Fruit fly (Drosophila melanogaster) whole organism, embryonic: ENCODE measurements around the gene galectin.

Experiments
- Bgb ChIP-seq: fragments of 200-800 bp; sonication (Bioruptor generic); IDR thresholded peaks from 2 replicates; pipeline ENCODE4 v1.3.6; 2022; ENCODE audit warnings: missing biosample characterization, missing genetic modification characterization; ENCODE audit not compliant: partially characterized antibody
- CG10147 ChIP-seq: fragments of 200-800 bp; sonication (Bioruptor generic); optimal IDR thresholded peaks from 2 replicates; lab custom pipeline; 2019; ENCODE audit warnings: missing biosample characterization, mild to moderate bottlenecking, missing genetic modification characterization, moderate library complexity
- CG10366 ChIP-seq: fragments of 200-800 bp; sonication (Bioruptor generic); IDR thresholded peaks from 2 replicates; pipeline ENCODE4 v1.3.6; 2022; ENCODE audit warnings: missing biosample characterization, missing genetic modification characterization
- CG10431 ChIP-seq: fragments of 200-800 bp; sonication (Bioruptor generic); optimal IDR thresholded peaks from 3 replicates; lab custom pipeline; 2018; ENCODE audit warnings: missing biosample characterization, mild to moderate bottlenecking, missing genetic modification characterization
- CG10654 ChIP-seq: fragments of 200-800 bp; sonication (Bioruptor generic); optimal IDR thresholded peaks from 2 replicates; lab custom pipeline; 2016; ENCODE audit warnings: missing biosample characterization, missing genetic modification characterization
- CG11085 ChIP-seq: fragments of 200-800 bp; sonication (Bioruptor generic); IDR thresholded peaks from 2 replicates; pipeline ENCODE4 v1.3.6; 2022; ENCODE audit warnings: missing biosample characterization, missing genetic modification characterization
- CG11247 ChIP-seq: fragments of 200-800 bp; sonication (Bioruptor generic); IDR thresholded peaks from 2 replicates; pipeline ENCODE4 v1.3.6; 2022; ENCODE audit warnings: missing biosample characterization, missing genetic modification characterization
- CG2889 ChIP-seq: fragments of 200-800 bp; sonication (Bioruptor generic); IDR thresholded peaks from 3 replicates; pipeline ENCODE4 v1.3.6; 2022; ENCODE audit warnings: missing biosample characterization, missing genetic modification characterization
- CG31441 ChIP-seq: fragments of 200-800 bp; sonication (Bioruptor generic); IDR thresholded peaks from 2 replicates; pipeline ENCODE4 v1.3.6; 2022; ENCODE audit warnings: missing biosample characterization, missing genetic modification characterization
- CG6175 ChIP-seq: fragments of 200-800 bp; sonication (Bioruptor generic); IDR thresholded peaks from 3 replicates; pipeline ENCODE4 v1.3.6; 2022; ENCODE audit warnings: missing biosample characterization, missing genetic modification characterization
- CG7271 ChIP-seq: fragments of 200-800 bp; sonication (Bioruptor generic); optimal IDR thresholded peaks from 2 replicates; lab custom pipeline; 2018; ENCODE audit warnings: missing biosample characterization, mild to moderate bottlenecking, missing genetic modification characterization, moderate library complexity
- CG7839 ChIP-seq: fragments of 200-800 bp; sonication (Bioruptor generic); optimal IDR thresholded peaks from 3 replicates; lab custom pipeline; 2018; ENCODE audit warnings: missing biosample characterization, mild to moderate bottlenecking, missing genetic modification characterization, moderate library complexity
- CoRest ChIP-seq: fragments of 200-800 bp; sonication (Bioruptor generic); optimal IDR thresholded peaks from 3 replicates; lab custom pipeline; 2018; ENCODE audit warnings: missing biosample characterization, mild to moderate bottlenecking, missing genetic modification characterization, moderate library complexity
- Doc3 ChIP-seq: fragments of 200-800 bp; sonication (Bioruptor generic); IDR thresholded peaks from 3 replicates; pipeline ENCODE4 v1.3.6; 2022; ENCODE audit warnings: missing biosample characterization, missing genetic modification characterization; ENCODE audit not compliant: partially characterized antibody
- Ets97D ChIP-seq: fragments of 200-800 bp; sonication (Bioruptor generic); optimal IDR thresholded peaks from 3 replicates; lab custom pipeline; 2016; ENCODE audit warnings: missing biosample characterization, missing genetic modification characterization
- Fer2 ChIP-seq: fragments of 200-800 bp; sonication (Bioruptor generic); optimal IDR thresholded peaks from 2 replicates; lab custom pipeline; 2018; ENCODE audit warnings: missing biosample characterization, mild to moderate bottlenecking, missing genetic modification characterization, moderate library complexity
- GATAe ChIP-seq: fragments of 200-800 bp; sonication (Bioruptor generic); conservative IDR thresholded peaks from 2 replicates; pipeline ENCODE4 v1.3.6; 2022; ENCODE audit warnings: missing biosample characterization, missing genetic modification characterization
- HLH54F ChIP-seq: fragments of 200-800 bp; sonication (Bioruptor generic); optimal IDR thresholded peaks from 3 replicates; lab custom pipeline; 2016; ENCODE audit warnings: missing biosample characterization, missing genetic modification characterization
- HmgD ChIP-seq: fragments of 200-800 bp; sonication (Bioruptor generic); optimal IDR thresholded peaks from 3 replicates; lab custom pipeline; 2016; ENCODE audit warnings: missing biosample characterization, missing genetic modification characterization
- Hmx ChIP-seq: fragments of 200-800 bp; sonication (Bioruptor generic); optimal IDR thresholded peaks from 2 replicates; lab custom pipeline; 2016; ENCODE audit warnings: missing biosample characterization, missing genetic modification characterization
- Hr3 ChIP-seq: fragments of 200-800 bp; sonication (Bioruptor generic); optimal IDR thresholded peaks from 3 replicates; lab custom pipeline; 2016; ENCODE audit warnings: missing biosample characterization, missing genetic modification characterization
- Kr ChIP-seq: fragments of 200-800 bp; sonication (Bioruptor generic); optimal IDR thresholded peaks from 2 replicates; lab custom pipeline; 2017; ENCODE audit warnings: missing biosample characterization, mild to moderate bottlenecking, missing genetic modification characterization
- Max ChIP-seq: fragments of 200-800 bp; sonication (Bioruptor generic); optimal IDR thresholded peaks from 2 replicates; lab custom pipeline; 2016; ENCODE audit warnings: missing biosample characterization, mild to moderate bottlenecking, missing genetic modification characterization
- Med ChIP-seq: fragments of 200-800 bp; sonication (Bioruptor generic); peaks from one replicate; lab custom pipeline; 2016; ENCODE audit warnings: missing biosample characterization, missing genetic modification characterization, mild to moderate bottlenecking, inconsistent platforms, moderate library complexity
- Meics ChIP-seq: fragments of 200-800 bp; sonication (Bioruptor generic); optimal IDR thresholded peaks from 2 replicates; lab custom pipeline; 2017; ENCODE audit warnings: missing biosample characterization, mild to moderate bottlenecking, missing genetic modification characterization
- Nf-YC ChIP-seq: fragments of 200-800 bp; optimal IDR thresholded peaks from 3 replicates; lab custom pipeline; 2019; ENCODE audit warnings: missing biosample characterization, mild to moderate bottlenecking, missing genetic modification characterization, moderate library complexity
- Ptx1 ChIP-seq: fragments of 200-800 bp; sonication (Bioruptor generic); IDR thresholded peaks from 2 replicates; pipeline ENCODE4 v1.3.6; 2022; ENCODE audit warnings: missing biosample characterization, missing genetic modification characterization
- Spps ChIP-seq: fragments of 200-800 bp; sonication (Bioruptor generic); optimal IDR thresholded peaks from 2 replicates; lab custom pipeline; 2018; ENCODE audit warnings: missing biosample characterization, mild to moderate bottlenecking, missing genetic modification characterization
- ap ChIP-seq: fragments of 200-800 bp; sonication (Bioruptor generic); IDR thresholded peaks from 2 replicates; pipeline ENCODE4 v1.3.6; 2022; ENCODE audit warnings: missing biosample characterization, missing genetic modification characterization
- bowl ChIP-seq: fragments of 200-800 bp; sonication (Bioruptor generic); IDR thresholded peaks from 2 replicates; pipeline ENCODE4 v1.3.6; 2022; ENCODE audit warnings: missing biosample characterization, missing genetic modification characterization
- caup ChIP-seq: fragments of 200-800 bp; sonication (Bioruptor generic); optimal IDR thresholded peaks from 3 replicates; lab custom pipeline; 2017; ENCODE audit warnings: missing biosample characterization, mild to moderate bottlenecking, missing genetic modification characterization, moderate library complexity; ENCODE audit not compliant: severe bottlenecking
- esg ChIP-seq: fragments of 200-800 bp; sonication (Bioruptor generic); conservative IDR thresholded peaks from 2 replicates; pipeline ENCODE4 v1.3.6; 2022; ENCODE audit warnings: missing biosample characterization, missing genetic modification characterization
- fd64A ChIP-seq: fragments of 200-800 bp; sonication (Bioruptor generic); optimal IDR thresholded peaks from 3 replicates; lab custom pipeline; 2018; ENCODE audit warnings: missing biosample characterization, mild to moderate bottlenecking, missing genetic modification characterization
- fu2 ChIP-seq: fragments of 200-800 bp; sonication (Bioruptor generic); optimal IDR thresholded peaks from 2 replicates; lab custom pipeline; 2016; ENCODE audit warnings: missing biosample characterization, missing genetic modification characterization
- grn ChIP-seq: fragments of 200-800 bp; sonication (Bioruptor generic); optimal IDR thresholded peaks from 3 replicates; lab custom pipeline; 2017; ENCODE audit warnings: missing biosample characterization, missing genetic modification characterization
- h ChIP-seq: fragments of >200 bp; optimal IDR thresholded peaks from 2 replicates; lab custom pipeline; 2017
- kah ChIP-seq: fragments of 200-800 bp; sonication (Bioruptor generic); optimal IDR thresholded peaks from 2 replicates; lab custom pipeline; 2018; ENCODE audit warnings: missing biosample characterization, mild to moderate bottlenecking, missing genetic modification characterization
- lbe ChIP-seq: fragments of 200-800 bp; sonication (Bioruptor generic); optimal IDR thresholded peaks from 2 replicates; lab custom pipeline; 2016; ENCODE audit warnings: missing biosample characterization, mild to moderate bottlenecking, missing genetic modification characterization
- nom ChIP-seq: fragments of 200-800 bp; sonication (Bioruptor generic); optimal IDR thresholded peaks from 2 replicates; lab custom pipeline; 2017; ENCODE audit warnings: missing biosample characterization, missing genetic modification characterization, mild to moderate bottlenecking, moderate library complexity, missing genetic modification reagents
- odd ChIP-seq: fragments of 200-800 bp; sonication (Bioruptor generic); optimal IDR thresholded peaks from 2 replicates; lab custom pipeline; 2017; ENCODE audit warnings: missing biosample characterization, mild to moderate bottlenecking, missing genetic modification characterization
- onecut ChIP-seq: fragments of 200-800 bp; sonication (Bioruptor generic); IDR thresholded peaks from 2 replicates; pipeline ENCODE4 v1.3.6; 2022; ENCODE audit warnings: missing biosample characterization, missing genetic modification characterization
- p53 ChIP-seq: fragments of 200-800 bp; sonication (Bioruptor generic); optimal IDR thresholded peaks from 2 replicates; lab custom pipeline; 2016; ENCODE audit warnings: missing biosample characterization, missing genetic modification characterization
- pzg ChIP-seq: fragments of 200-800 bp; sonication (Bioruptor generic); optimal IDR thresholded peaks from 3 replicates; lab custom pipeline; 2018; ENCODE audit warnings: missing biosample characterization, mild to moderate bottlenecking, missing genetic modification characterization, moderate library complexity
- run ChIP-seq: fragments of 200-800 bp; sonication (Bioruptor generic); optimal IDR thresholded peaks from 3 replicates; lab custom pipeline; 2018; ENCODE audit warnings: missing biosample characterization, mild to moderate bottlenecking, missing genetic modification characterization
- sc ChIP-seq, 3 experiments: fragments of >200 bp in 2 of 3; fragments of 200-800 bp in 1 of 3; sonication (Bioruptor generic) in 1 of 3; optimal IDR thresholded peaks; 2 replicates in 2 of 3; 3 replicates in 1 of 3; lab custom pipeline; 2017; ENCODE audit warnings: mild to moderate bottlenecking in 1 of 3, missing biosample characterization in 1 of 3, missing genetic modification characterization in 1 of 3, missing genetic modification reagents in 1 of 3
- shn ChIP-seq: fragments of 200-800 bp; sonication (Bioruptor generic); optimal IDR thresholded peaks from 3 replicates; lab custom pipeline; 2016; ENCODE audit warnings: missing biosample characterization, missing genetic modification characterization
- slbo ChIP-seq: fragments of 200-800 bp; sonication (Bioruptor generic); IDR thresholded peaks from 2 replicates; pipeline ENCODE4 v1.3.6; 2022; ENCODE audit warnings: missing biosample characterization, missing genetic modification characterization
- tin ChIP-seq: fragments of 200-800 bp; sonication (Bioruptor generic); optimal IDR thresholded peaks from 3 replicates; lab custom pipeline; 2016; ENCODE audit warnings: missing biosample characterization, missing genetic modification characterization
- ttk ChIP-seq: fragments of 200-800 bp; sonication (Bioruptor generic); IDR thresholded peaks from 2 replicates; pipeline ENCODE4 v2.1.2; 2022; ENCODE audit warnings: missing biosample characterization, missing genetic modification characterization
- tup ChIP-seq: fragments of 200-800 bp; sonication (Bioruptor generic); optimal IDR thresholded peaks from 2 replicates; lab custom pipeline; 2016; ENCODE audit warnings: missing biosample characterization, mild to moderate bottlenecking, missing genetic modification characterization, moderate library complexity
- wdn ChIP-seq: fragments of 200-800 bp; sonication (Bioruptor generic); IDR thresholded peaks from 2 replicates; pipeline ENCODE4 v1.3.6; 2022; ENCODE audit warnings: missing biosample characterization, missing genetic modification characterization
- zf30C ChIP-seq: fragments of 200-800 bp; sonication (Bioruptor generic); optimal IDR thresholded peaks from 3 replicates; lab custom pipeline; 2018; ENCODE audit warnings: missing biosample characterization, mild to moderate bottlenecking, missing genetic modification characterization

The galectin gene

DNA sequence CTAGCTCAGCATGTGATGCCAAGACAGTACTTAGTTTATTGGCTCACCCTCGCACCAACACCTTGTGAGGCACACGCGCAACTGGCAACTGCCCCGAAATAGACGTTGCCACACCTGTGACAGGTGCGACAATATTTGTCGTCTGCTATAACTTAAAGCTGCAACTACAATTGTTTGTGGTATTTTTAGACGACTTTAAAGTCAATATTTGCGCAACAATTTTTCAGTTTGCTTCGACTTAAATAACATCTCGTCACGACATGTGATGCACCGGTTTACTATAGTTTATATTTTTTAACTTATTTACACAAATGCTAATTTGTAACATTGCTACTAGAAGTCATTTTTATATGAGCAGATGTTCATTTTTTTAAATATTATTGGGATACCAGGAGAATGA, 9.6 kb downstream of the galectin start (continued):
- TF ChIP-seq CG2889 (no peak), Ptx1 (no peak), tup (no peak), CG11247 (GFP tag; lab: Robert Waterston, UW) (no peak), CG6175 (0 out of 3 replicates have a peak, but pooled peaks have one; percentile 29), Ets97D (GFP tag; lab: Kevin White, UChicago) (no peak), shn (GFP tag; lab: Kevin White, UChicago) (no peak), Hr3 (GFP tag; lab: Kevin White, UChicago) (no peak), CG10654 (GFP tag; lab: Kevin White, UChicago) (no peak), GATAe (GFP tag; lab: Robert Waterston, UW) (no peak), fd64A (GFP tag; lab: Kevin White, UChicago) (peak; percentile 76), Spps (peak; percentile 2), zf30C (no peak), ap (no peak), nom (GFP tag; lab: Kevin White, UChicago) (no peak), Kr (no peak), Max (GFP tag; lab: Kevin White, UChicago) (no peak), pzg (GFP tag; lab: Kevin White, UChicago) (no peak), CG10147 (GFP tag; lab: Kevin White, UChicago) (no peak), tin (no peak), CG31441 (peak; percentile 20; the same call in 1 of the 2 replicates), caup (peak; percentile 72), CG10431 (GFP tag; lab: Kevin White, UChicago) (peak; percentile 64), kah (GFP tag; lab: Kevin White, UChicago) (peak; percentile 38), Bgb (GFP tag; lab: Robert Waterston, UW) (no peak), Meics (GFP tag; lab: Kevin White, UChicago) (peak; percentile 48), HLH54F (GFP tag; lab: Kevin White, UChicago) (no peak), h (no peak), lbe (GFP tag; lab: Kevin White, UChicago) (peak; percentile 78), Doc3 (GFP tag; lab: Robert Waterston, UW) (no peak), odd (peak; percentile 71), CG11085 (GFP tag; lab: Robert Waterston, UW) (no peak), wdn (GFP tag; lab: Robert Waterston, UW) (no peak), Fer2 (no peak), grn (peak; percentile 15), CoRest (no peak), bowl (GFP tag; lab: Robert Waterston, UW) (no peak), sc (optimal IDR thresholded peaks at IDR 0.05; lab: Kevin White, UChicago) (no peak), sc (GFP tag; optimal IDR thresholded peaks at IDR 0.05; lab: Kevin White, UChicago) (no peak), p53 (GFP tag; lab: Kevin White, UChicago) (no peak), HmgD (GFP tag; lab: Kevin White, UChicago) (no peak), CG7839 (tag; lab: Kevin White, UChicago) (no peak), Med (GFP tag; lab: Kevin White, UChicago) (peak; percentile 74), onecut (GFP tag; lab: Robert Waterston, UW) (0 out of 2 replicates have a peak, but pooled peaks have one; percentile 15), CG7271 (no peak), esg (GFP tag; lab: Robert Waterston, UW) (no peak), ttk (GFP tag; lab: Robert Waterston, UW) (no peak), Nf-YC (no peak), slbo (no peak), Hmx (no peak), CG10366 (GFP tag; lab: Robert Waterston, UW) (no peak), fu2 (GFP tag; lab: Kevin White, UChicago) (no peak), run (tag; lab: Kevin White, UChicago) (peak; percentile 55)
